Worm (Caenorhabditis elegans) whole organism, dauer: ENCODE results near the gene taf-2.
"Not testable (repeated sequence)": the region's sequence is repeated elsewhere in the genome, so short reads cannot be mapped to it uniquely, and the experiment has no call there.

ENCODE experiments used
- unc-62 ChIP-seq: sonication (generic microtip); optimal IDR thresholded peaks from 2 replicates; lab custom pipeline; 2017; ENCODE audit warnings: missing biosample characterization, missing genetic modification reagents, missing genetic modification characterization

The taf-2 gene

ce11 chrIV:3606285-3606834, 12.9 kb upstream of the taf-2 start, which contains the start of the genes Y37E11B.10 and kgb-2:
Gene Y37E11B.10, minus strand, starts transcription at chrIV:3606466.
Gene kgb-2, plus strand, starts transcription at chrIV:3606784.
- no peak for TF ChIP-seq unc-62 (GFP tag; lab: Kevin White, UChicago)

DNA sequence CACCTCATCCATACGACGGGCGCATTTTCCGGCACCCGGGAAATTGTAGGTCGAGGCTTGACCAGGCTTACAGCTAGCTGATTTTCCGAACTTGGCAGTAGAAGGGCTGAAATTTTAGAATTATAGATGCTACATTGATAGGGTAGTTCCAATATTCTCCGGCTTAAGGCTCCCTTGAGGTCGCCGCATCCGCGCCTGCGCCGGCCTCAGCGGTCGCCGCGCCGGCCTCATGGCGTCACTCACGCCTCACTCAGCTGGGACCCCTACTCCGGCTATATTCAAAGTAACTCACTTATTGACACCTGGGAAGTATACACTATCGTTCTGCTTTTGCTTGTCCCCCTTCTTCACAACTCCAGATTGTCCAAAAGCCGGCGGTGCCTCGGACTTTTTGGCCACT, 10.7 kb upstream of the taf-2 start:
- no peak for TF ChIP-seq unc-62 (GFP tag; lab: Kevin White, UChicago)

- TF ChIP-seq unc-62 (GFP tag; lab: Kevin White, UChicago), result no peak
These were observed 8.4 kb upstream of the taf-2 start for ce11 chrIV:3601846-3602245.

DNA sequence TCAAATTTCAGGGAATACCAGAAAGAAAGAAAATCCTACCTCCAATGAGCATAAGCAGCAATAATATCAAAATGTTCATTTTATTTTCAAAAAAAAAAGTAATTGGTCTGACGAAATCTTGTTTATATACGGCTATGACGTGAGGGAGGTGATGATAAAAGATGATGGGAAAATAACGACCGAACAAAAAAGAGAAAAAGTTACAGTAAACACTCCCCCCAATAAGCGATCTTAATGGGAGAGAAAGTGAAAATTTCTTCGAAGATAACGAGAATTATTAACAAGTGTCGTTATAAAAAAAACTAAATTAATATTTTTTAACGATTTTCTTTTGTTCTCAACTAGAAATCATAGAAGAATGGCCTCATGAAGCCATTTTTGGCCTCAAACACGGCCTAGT, 6.5 kb upstream of the taf-2 start, which contains the start of gene Y37E11B.7:
Gene Y37E11B.7, minus strand, starts transcription at position 207 of the 400 bp plus-strand sequence.
- TF ChIP-seq unc-62 (GFP tag; lab: Kevin White, UChicago), result no peak

DNA sequence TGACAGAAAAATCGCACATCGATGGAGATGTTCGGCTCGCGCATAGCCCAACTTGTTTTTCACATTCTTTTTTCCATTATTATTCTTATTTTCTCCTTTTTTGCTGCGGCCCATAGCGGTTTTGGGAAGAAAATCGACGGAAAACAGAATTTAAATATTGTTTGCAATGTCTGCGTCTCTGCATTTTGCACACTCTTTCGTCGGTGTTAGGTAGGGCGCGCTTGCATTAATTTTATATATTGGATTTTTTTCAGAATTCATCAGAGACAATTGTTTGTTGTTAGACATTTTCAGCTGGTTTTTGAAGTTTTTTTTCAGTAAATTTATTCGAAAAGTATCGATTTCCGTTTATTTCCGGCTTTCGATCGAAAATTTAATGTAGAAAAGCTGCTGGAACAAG, 5.7 kb upstream of the taf-2 start, which contains the start of gene Y37E11B.6:
Gene Y37E11B.6, minus strand, starts transcription at position 181 of the 400 bp plus-strand sequence.
- TF ChIP-seq unc-62 (GFP tag; lab: Kevin White, UChicago), result no peak

DNA sequence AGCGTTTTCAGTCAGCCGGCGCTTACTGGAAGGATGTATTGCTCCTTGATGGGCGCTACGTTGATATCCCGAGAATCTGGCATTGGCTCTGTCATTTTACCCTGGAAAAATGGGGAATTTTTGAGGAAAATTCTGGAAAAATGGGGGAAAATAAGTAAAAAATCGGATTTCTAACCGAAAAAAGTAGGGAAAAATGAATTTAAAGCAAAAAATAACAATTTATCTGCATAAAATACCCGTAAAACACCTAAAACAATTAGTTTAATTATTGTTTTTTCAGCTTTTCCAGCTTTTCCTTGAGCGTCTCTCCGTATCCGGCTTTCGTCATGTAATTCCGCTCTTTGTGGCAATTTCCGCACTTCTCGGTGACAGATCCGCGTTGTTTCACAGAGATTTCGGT, 5.0 kb upstream of the taf-2 start, which contains the start of gene Y37E11B.5:
Gene Y37E11B.5, minus strand, starts transcription at position 101 of the 400 bp plus-strand sequence.
- no peak for TF ChIP-seq unc-62 (GFP tag; lab: Kevin White, UChicago)

- no peak for TF ChIP-seq unc-62 (GFP tag; lab: Kevin White, UChicago)
These were observed 3.9 kb upstream of the taf-2 start for ce11 chrIV:3597356-3597755.

DNA sequence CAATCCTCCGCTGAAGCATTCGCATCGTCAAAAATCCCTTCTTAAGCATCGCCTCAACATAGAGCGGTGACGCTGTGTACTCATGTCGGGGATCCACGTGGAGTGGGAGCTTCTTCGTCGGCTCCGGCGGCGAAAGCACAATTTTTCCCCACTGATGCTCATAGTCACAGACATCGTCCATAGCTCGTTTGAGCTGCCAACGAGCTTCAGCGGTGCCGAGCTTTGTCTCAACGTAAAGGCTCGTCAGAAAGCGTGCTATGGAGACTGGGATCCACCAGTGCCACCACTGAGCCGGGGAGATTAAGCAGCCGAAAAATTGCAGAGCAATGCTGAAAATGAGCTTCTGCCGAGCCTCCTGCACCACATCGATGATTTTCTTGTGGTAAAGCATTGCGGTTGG, 2.6 kb downstream of the taf-2 start:
- no peak for TF ChIP-seq unc-62 (GFP tag; lab: Kevin White, UChicago)

- TF ChIP-seq unc-62 (GFP tag; lab: Kevin White, UChicago), result not testable (repeated sequence)
These were observed 10.6 kb downstream of the taf-2 start, which contains the start of gene blos-7 for ce11 chrIV:3582806-3583205. Gene blos-7, minus strand, starts transcription at chrIV:3582906.

DNA sequence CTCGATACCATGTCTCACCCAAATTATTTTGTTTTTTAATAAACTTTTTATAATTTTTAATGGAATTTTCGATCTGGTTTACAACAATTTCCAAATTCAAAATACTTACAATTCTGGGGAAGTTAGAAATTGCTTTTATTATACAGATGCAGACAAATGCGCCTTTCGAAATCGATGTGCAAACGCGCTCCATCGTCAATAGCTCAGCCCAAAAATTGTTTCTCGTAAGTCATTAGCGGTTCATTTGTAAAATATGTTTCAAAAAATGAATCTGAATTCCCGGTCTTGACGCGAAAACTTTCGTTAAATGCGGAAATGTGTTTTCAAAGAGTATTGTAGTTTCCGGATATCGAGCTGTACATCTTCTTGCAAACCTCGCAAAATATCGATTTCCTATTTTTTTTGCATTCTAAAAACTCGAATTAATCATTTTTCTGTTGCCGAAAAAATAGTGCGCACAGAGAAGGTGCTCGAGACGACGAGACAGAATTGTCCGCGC, 13.9 kb downstream of the taf-2 start, which contains the start of gene Y37E11B.1:
Gene Y37E11B.1, plus strand, starts transcription at position 145 of the 499 bp plus-strand sequence.
- no peak for TF ChIP-seq unc-62 (GFP tag; lab: Kevin White, UChicago)

- no peak for TF ChIP-seq unc-62 (GFP tag; lab: Kevin White, UChicago)
These were observed 14.7 kb downstream of the taf-2 start for ce11 chrIV:3578667-3579066.

ce11 chrIV:3578155-3578554, 15.3 kb downstream of the taf-2 start, which contains the start of gene Y37E11B.2:
Gene Y37E11B.2, plus strand, starts transcription at chrIV:3578455.
- no peak for TF ChIP-seq unc-62 (GFP tag; lab: Kevin White, UChicago)

DNA sequence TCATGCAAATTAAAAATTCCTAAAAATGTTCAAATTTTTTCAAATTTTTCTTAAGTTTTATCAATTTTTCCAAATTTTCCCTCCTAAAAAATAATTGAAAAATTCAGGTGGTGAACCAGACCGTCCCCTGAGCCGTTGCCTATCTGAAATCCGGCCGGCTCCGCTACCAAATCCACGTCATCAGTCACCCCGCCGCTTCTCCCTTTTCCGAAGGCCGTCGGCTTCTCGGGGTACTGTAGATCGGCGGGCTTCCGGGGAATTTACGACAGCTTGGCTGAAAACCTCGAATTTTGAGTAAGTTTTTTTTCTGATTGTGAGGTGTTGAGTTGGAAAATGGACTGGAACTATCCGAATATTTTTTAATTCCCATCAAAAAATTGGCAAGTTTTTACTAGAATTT, 22.8 kb downstream of the taf-2 start:
- no peak for TF ChIP-seq unc-62 (GFP tag; lab: Kevin White, UChicago)

- no peak for TF ChIP-seq unc-62 (GFP tag; lab: Kevin White, UChicago)
These were observed 24.8 kb downstream of the taf-2 start, which contains the start of gene otpl-1 for ce11 chrIV:3568608-3569007. Gene otpl-1, plus strand, starts transcription at chrIV:3568979.

ce11 chrIV:3564901-3565300, 28.5 kb downstream of the taf-2 start, which contains the start of gene sre-5:
Gene sre-5, plus strand, starts transcription at chrIV:3565201.
- TF ChIP-seq unc-62 (GFP tag; lab: Kevin White, UChicago), result no peak

DNA sequence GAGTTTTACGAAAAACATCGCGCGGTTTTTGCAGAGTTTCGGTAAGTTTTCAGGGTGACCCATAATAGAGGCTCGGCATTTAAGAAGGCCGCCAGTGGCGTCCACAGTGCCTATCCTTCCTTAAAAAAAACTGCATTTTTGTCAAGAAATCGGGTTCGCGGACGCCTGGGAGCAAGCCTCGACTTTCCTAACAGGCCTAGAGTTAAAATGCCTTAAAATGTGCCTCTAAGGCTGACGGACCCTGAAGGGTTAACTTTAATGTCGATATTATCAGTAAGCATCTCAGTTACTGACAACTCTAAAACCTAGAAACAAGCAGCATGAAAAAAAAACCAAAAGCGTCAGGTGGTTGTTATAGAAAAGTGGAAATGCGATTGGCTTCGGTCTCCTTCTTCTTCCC, 34.2 kb downstream of the taf-2 start:
- TF ChIP-seq unc-62 (GFP tag; lab: Kevin White, UChicago), result no peak

DNA sequence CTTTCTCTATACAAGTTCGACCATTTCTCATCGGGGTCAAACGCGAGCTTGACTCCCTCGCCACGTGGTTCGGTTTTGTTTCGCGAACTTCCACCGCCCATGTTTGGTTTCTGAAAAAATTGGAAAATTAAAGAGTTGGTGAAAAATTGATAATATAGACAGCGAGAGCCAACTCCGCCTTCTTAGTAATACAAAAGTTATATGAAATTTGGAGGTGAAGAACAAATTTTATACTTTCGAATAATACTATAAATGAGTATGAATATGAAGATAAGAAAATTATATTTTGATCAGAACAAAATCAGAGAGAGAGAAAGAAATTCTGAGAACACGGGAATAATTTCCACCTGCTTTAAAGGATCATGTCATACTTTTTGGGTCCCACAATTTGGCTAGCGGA, 36.1 kb downstream of the taf-2 start, which contains the start of gene osm-9:
Gene osm-9, minus strand, starts transcription at position 101 of the 400 bp plus-strand sequence.
- TF ChIP-seq unc-62 (GFP tag; lab: Kevin White, UChicago), result no peak
